Worm (Caenorhabditis elegans): ENCODE data around the gene lys-10.

Gene lys-10

ce11 chrIV:8300468-8300867 is 32.2 kb upstream of the lys-10 start, which contains the start of gene F35H10.5:
Gene F35H10.5, plus strand, starts transcription at chrIV:8300768.
- no peak for TF ChIP-seq lin-15B (tag; optimal IDR thresholded peaks at IDR 0.05)
- no peak for TF ChIP-seq lin-13 (GFP tag; optimal IDR thresholded peaks at IDR 0.05)
- no peak for TF ChIP-seq unc-30 (tag; optimal IDR thresholded peaks at IDR 0.05)
- no peak for TF ChIP-seq efl-1 (optimal IDR thresholded peaks at IDR 0.05)
- peak in 1 of 2 experiments; percentile 73 for TF ChIP-seq efl-1 (GFP tag; optimal IDR thresholded peaks at IDR 0.05 in 1 of 2)
- TF ChIP-seq nhr-237 (tag; optimal IDR thresholded peaks at IDR 0.05): no peak
- no peak for TF ChIP-seq sup-37 (GFP tag; optimal IDR thresholded peaks at IDR 0.05)
- TF ChIP-seq sptf-1 (tag; optimal IDR thresholded peaks at IDR 0.05): no peak
- no peak for TF ChIP-seq nhr-90 (tag; optimal IDR thresholded peaks at IDR 0.05; ENCODE audit: poor library complexity)
- no peak for TF ChIP-seq tlp-1 (tag; optimal IDR thresholded peaks at IDR 0.05)

- TF ChIP-seq nhr-71 (tag; optimal IDR thresholded peaks at IDR 0.05) (peak; percentile 47), nhr-90 (tag; optimal IDR thresholded peaks at IDR 0.05; ENCODE audit: poor library complexity) (peak; percentile 20), egl-13 (tag; optimal IDR thresholded peaks at IDR 0.05) (no peak), nhr-20 (tag; optimal IDR thresholded peaks at IDR 0.05) (peak; percentile 66), lin-39 (tag; optimal IDR thresholded peaks at IDR 0.05) (no peak), alr-1 (tag; optimal IDR thresholded peaks at IDR 0.05; ENCODE audit: borderline replicate concordance) (no peak), isw-1 (GFP tag; IDR thresholded peaks at IDR 0.05) (no peak), sox-4 (tag; optimal IDR thresholded peaks at IDR 0.05) (no peak), pqm-1 (tag; optimal IDR thresholded peaks at IDR 0.05) (no peak), nhr-12 (tag; optimal IDR thresholded peaks at IDR 0.05) (no peak), elt-3 (tag; optimal IDR thresholded peaks at IDR 0.05) (peak in 4 of 6 experiments; percentile 17 to 65 (median 36)), nhr-237 (tag; optimal IDR thresholded peaks at IDR 0.05) (no peak), lsy-2 (tag; optimal IDR thresholded peaks at IDR 0.05) (peak in 1 of 2 experiments; percentile 45), unc-62 (GFP tag; optimal IDR thresholded peaks at IDR 0.05) (no peak), nhr-19 (GFP tag; conservative IDR thresholded peaks at IDR 0.05) (0 out of 2 replicates have a peak, but pooled peaks have one; percentile 32), F16B12.6 (tag; optimal IDR thresholded peaks at IDR 0.05) (no peak), lin-13 (GFP tag; optimal IDR thresholded peaks at IDR 0.05) (no peak), ama-1 (optimal IDR thresholded peaks at IDR 0.05) (no peak), skn-1 (tag; optimal IDR thresholded peaks at IDR 0.05) (no peak), zag-1 (tag; optimal IDR thresholded peaks at IDR 0.05) (no peak), fkh-8 (tag; optimal IDR thresholded peaks at IDR 0.05) (no peak), aha-1 (tag; optimal IDR thresholded peaks at IDR 0.05) (no peak), lin-35 (GFP tag; optimal IDR thresholded peaks at IDR 0.05) (peak; percentile 5 to 59), unc-130 (tag; optimal IDR thresholded peaks at IDR 0.05) (no peak), ceh-90 (tag; optimal IDR thresholded peaks at IDR 0.05) (no peak), sup-37 (GFP tag; optimal IDR thresholded peaks at IDR 0.05) (no peak), lin-15B (tag; optimal IDR thresholded peaks at IDR 0.05) (no peak), ets-5 (GFP tag; IDR thresholded peaks at IDR 0.05) (no peak), egl-27 (tag; optimal IDR thresholded peaks at IDR 0.05) (no peak), lin-14 (GFP tag; optimal IDR thresholded peaks at IDR 0.05) (peak; percentile 76), nhr-85 (tag) (peak; percentile 79), ceh-82 (tag; optimal IDR thresholded peaks at IDR 0.05) (peak in 1 of 3 experiments; percentile 30), mab-9 (GFP tag; IDR thresholded peaks at IDR 0.05) (no peak), tlp-1 (tag; optimal IDR thresholded peaks at IDR 0.05) (no peak), pag-3 (tag; optimal IDR thresholded peaks at IDR 0.05; ENCODE audit: borderline replicate concordance, insufficient read depth) (no peak), ceh-8 (GFP tag; optimal IDR thresholded peaks at IDR 0.05) (no peak), hlh-17 (GFP tag; optimal IDR thresholded peaks at IDR 0.05; ENCODE audit: borderline replicate concordance) (no peak), xbp-1 (tag; optimal IDR thresholded peaks at IDR 0.05) (no peak), aly-2 (tag; optimal IDR thresholded peaks at IDR 0.05) (no peak), mep-1 (tag; optimal IDR thresholded peaks at IDR 0.05) (no peak), irx-1 (tag; optimal IDR thresholded peaks at IDR 0.05) (no peak), rnt-1 (tag; optimal IDR thresholded peaks at IDR 0.05) (no peak), ztf-11 (tag; optimal IDR thresholded peaks at IDR 0.05) (no peak), Y116A8C.19 (tag; optimal IDR thresholded peaks at IDR 0.05; ENCODE audit: borderline replicate concordance) (no peak), elt-2 (tag; optimal IDR thresholded peaks at IDR 0.05) (no peak), mef-2 (tag; optimal IDR thresholded peaks at IDR 0.05) (no peak), fkh-4 (tag; optimal IDR thresholded peaks at IDR 0.05; ENCODE audit: borderline replicate concordance) (no peak)
These were observed 30.7 kb upstream of the lys-10 start for ce11 chrIV:8301925-8302324.
